Fruit fly (Drosophila melanogaster): ENCODE measurements around the gene Cyp4g1.

Gene Cyp4g1

dm6 chrX:493445-494190 is 24.5 kb upstream of the Cyp4g1 start, which contains the start of gene CG17896 (continued):
- TF ChIP-seq trh (GFP tag; optimal IDR thresholded peaks at IDR 0.05) (peak; percentile 96), Ssrp (tag; optimal IDR thresholded peaks at IDR 0.05) (peak; percentile 92), jigr1 (GFP tag; IDR thresholded peaks at IDR 0.05) (peak; percentile 95), CHES-1-like (GFP tag; optimal IDR thresholded peaks at IDR 0.05) (peak; percentile 99), twi (tag; optimal IDR thresholded peaks at IDR 0.05) (peak; percentile 89), NFAT (GFP tag; IDR thresholded peaks at IDR 0.05) (peak; percentile 99), CG6683 (GFP tag; optimal IDR thresholded peaks at IDR 0.05) (peak; percentile 93), MTF-1 (GFP tag; optimal IDR thresholded peaks at IDR 0.05; ENCODE audit: borderline replicate concordance) (peak; percentile 90), CG14014 (GFP tag; IDR thresholded peaks at IDR 0.05) (peak; percentile 99), ab (GFP tag; optimal IDR thresholded peaks at IDR 0.05) (peak; percentile 96), tgo (GFP tag; IDR thresholded peaks at IDR 0.05) (peak; percentile 98), pb (GFP tag; optimal IDR thresholded peaks at IDR 0.05) (peak; percentile 98), CG5953 (GFP tag; IDR thresholded peaks at IDR 0.05) (peak; percentile 93), z (GFP tag; IDR thresholded peaks at IDR 0.05) (peak; percentile 72; the same call in 1 of the 3 replicates), mam (GFP tag; optimal IDR thresholded peaks at IDR 0.05) (peak; percentile 99), bigmax (GFP tag; optimal IDR thresholded peaks at IDR 0.05) (peak; percentile 65), hbn (GFP tag; IDR thresholded peaks at IDR 0.05; ENCODE audit: partially characterized antibody) (no peak), CG4730 (GFP tag; IDR thresholded peaks at IDR 0.05) (peak; percentile 97), CG32532 (GFP tag; IDR thresholded peaks at IDR 0.05) (peak; percentile 100), D19B (GFP tag; optimal IDR thresholded peaks at IDR 0.05) (peak; percentile 96), repo (GFP tag; optimal IDR thresholded peaks at IDR 0.05) (peak; percentile 97), Rfx (GFP tag; IDR thresholded peaks at IDR 0.05) (peak; percentile 100), CG8478 (optimal IDR thresholded peaks at IDR 0.05) (no peak), CG17385 (GFP tag; optimal IDR thresholded peaks at IDR 0.05) (peak; percentile 95), CG3847 (GFP tag; IDR thresholded peaks at IDR 0.05) (peak; percentile 99), esg (GFP tag; conservative IDR thresholded peaks at IDR 0.05) (peak; percentile 95), CG2712 (tag; optimal IDR thresholded peaks at IDR 0.05) (peak; percentile 95), crc (GFP tag; optimal IDR thresholded peaks at IDR 0.05) (peak; percentile 98), H15 (GFP tag; IDR thresholded peaks at IDR 0.05) (peak; percentile 97), abd-A (tag; optimal IDR thresholded peaks at IDR 0.05) (peak; percentile 73), lilli (GFP tag; optimal IDR thresholded peaks at IDR 0.05) (peak; percentile 99), kah (GFP tag; optimal IDR thresholded peaks at IDR 0.05) (peak; percentile 77), zfh1 (GFP tag; IDR thresholded peaks at IDR 0.05) (peak; percentile 97), CG30431 (GFP tag; optimal IDR thresholded peaks at IDR 0.05) (peak; percentile 95), CG13287 (GFP tag; IDR thresholded peaks at IDR 0.05; ENCODE audit: partially characterized antibody) (no peak), fd64A (GFP tag; optimal IDR thresholded peaks at IDR 0.05) (peak; percentile 89), dm (GFP tag; optimal IDR thresholded peaks at IDR 0.05) (peak; percentile 96), Aef1 (GFP tag; IDR thresholded peaks at IDR 0.05) (peak; percentile 99), Fer2 (tag; optimal IDR thresholded peaks at IDR 0.05) (peak; percentile 92), ranshi (GFP tag; IDR thresholded peaks at IDR 0.05) (peak; percentile 98), Dek (tag; optimal IDR thresholded peaks at IDR 0.05) (peak; percentile 99), Atf6 (GFP tag; IDR thresholded peaks at IDR 0.05) (peak; percentile 99), Oaz (GFP tag; IDR thresholded peaks at IDR 0.05) (peak; percentile 96), sd (tag; optimal IDR thresholded peaks at IDR 0.05) (peak; percentile 95), Max (GFP tag; optimal IDR thresholded peaks at IDR 0.05) (peak; percentile 97), Sry-β (GFP tag; optimal IDR thresholded peaks at IDR 0.05) (no peak), CG13894 (tag; optimal IDR thresholded peaks at IDR 0.05) (peak; percentile 97), Atf-2 (GFP tag; optimal IDR thresholded peaks at IDR 0.05) (peak; percentile 98), onecut (GFP tag; IDR thresholded peaks at IDR 0.05) (peak; percentile 92), ind (GFP tag; optimal IDR thresholded peaks at IDR 0.05) (peak; percentile 99), zf30C (GFP tag; optimal IDR thresholded peaks at IDR 0.05) (peak; percentile 30)
